Fruit fly (Drosophila melanogaster) whole organism, adult: ENCODE data around the gene Dab.
A peak's percentile ranks its signal among the peaks of the same experiment; 100 is the strongest.

Experiments
- CG11617 ChIP-seq: fragments of 200-800 bp; sonication (Bioruptor generic); optimal IDR thresholded peaks from 2 replicates; lab custom pipeline; 2017; ENCODE audit warnings: mild to moderate bottlenecking, missing biosample characterization, missing genetic modification reagents, missing genetic modification characterization
- CG12768 ChIP-seq: fragments of 200-800 bp; sonication (Bioruptor generic); optimal IDR thresholded peaks from 2 replicates; lab custom pipeline; 2017; ENCODE audit warnings: missing biosample characterization, missing genetic modification characterization, mild to moderate bottlenecking, moderate library complexity, missing genetic modification reagents
- CG14711 ChIP-seq: fragments of 200-800 bp; sonication (Bioruptor generic); optimal IDR thresholded peaks from 2 replicates; lab custom pipeline; 2018; ENCODE audit warnings: missing biosample characterization, mild to moderate bottlenecking, missing genetic modification characterization, moderate library complexity
- CG1620 ChIP-seq: fragments of 200-800 bp; sonication (Bioruptor generic); optimal IDR thresholded peaks from 2 replicates; lab custom pipeline; 2016; ENCODE audit warnings: missing biosample characterization, missing genetic modification characterization
- CG33017 ChIP-seq: fragments of 200-800 bp; sonication (Bioruptor generic); optimal IDR thresholded peaks from 2 replicates; lab custom pipeline; 2018; ENCODE audit warnings: missing biosample characterization, mild to moderate bottlenecking, missing genetic modification characterization, moderate library complexity
- CG5204 ChIP-seq: fragments of 200-800 bp; sonication (Bioruptor generic); optimal IDR thresholded peaks from 2 replicates; lab custom pipeline; 2016; ENCODE audit warnings: missing biosample characterization, missing genetic modification characterization
- CG7045 ChIP-seq: fragments of 200-800 bp; sonication (Bioruptor generic); optimal IDR thresholded peaks from 2 replicates; lab custom pipeline; 2017; ENCODE audit warnings: missing biosample characterization, mild to moderate bottlenecking, missing genetic modification characterization
- CG7101 ChIP-seq: fragments of 200-800 bp; sonication (Bioruptor generic); optimal IDR thresholded peaks from 2 replicates; lab custom pipeline; 2018; ENCODE audit warnings: missing biosample characterization, mild to moderate bottlenecking, missing genetic modification characterization, moderate library complexity
- Clk ChIP-seq: fragments of 200-800 bp; sonication (Bioruptor generic); optimal IDR thresholded peaks from 2 replicates; lab custom pipeline; 2017; ENCODE audit warnings: missing biosample characterization, missing genetic modification characterization
- Crg-1 ChIP-seq: fragments of 200-800 bp; sonication (Bioruptor generic); optimal IDR thresholded peaks from 2 replicates; lab custom pipeline; 2016; ENCODE audit warnings: missing biosample characterization, missing genetic modification characterization
- Hr96 ChIP-seq: fragments of 200-800 bp; sonication (Bioruptor generic); optimal IDR thresholded peaks from 2 replicates; lab custom pipeline; 2016; ENCODE audit warnings: missing biosample characterization, missing genetic modification characterization
- Mnt ChIP-seq: fragments of 200-800 bp; sonication (Bioruptor generic); optimal IDR thresholded peaks from 2 replicates; lab custom pipeline; 2016; ENCODE audit warnings: missing biosample characterization, mild to moderate bottlenecking, missing genetic modification characterization
- bab1 ChIP-seq: fragments of 200-800 bp; sonication (Bioruptor generic); optimal IDR thresholded peaks from 3 replicates; lab custom pipeline; 2019; ENCODE audit warnings: missing biosample characterization, mild to moderate bottlenecking, missing genetic modification characterization, moderate library complexity
- cic ChIP-seq: fragments of 200-800 bp; sonication (Bioruptor generic); optimal IDR thresholded peaks from 2 replicates; lab custom pipeline; 2017; ENCODE audit warnings: missing biosample characterization, mild to moderate bottlenecking, missing genetic modification characterization, moderate library complexity
- cnc ChIP-seq, 2 experiments: fragments of >200 bp; optimal IDR thresholded peaks; 2 replicates each; lab custom pipeline; 2017
- kay ChIP-seq: fragments of 200-800 bp; sonication (Bioruptor generic); peaks from one replicate; lab custom pipeline; 2016; ENCODE audit warnings: missing biosample characterization, missing genetic modification characterization, borderline replicate concordance
- ovo ChIP-seq: fragments of 200-800 bp; sonication (Bioruptor generic); optimal IDR thresholded peaks from 2 replicates; lab custom pipeline; 2016; ENCODE audit warnings: missing biosample characterization, missing genetic modification characterization
- pad ChIP-seq: fragments of 200-800 bp; sonication (Bioruptor generic); optimal IDR thresholded peaks from 3 replicates; lab custom pipeline; 2017; ENCODE audit warnings: missing biosample characterization, missing genetic modification characterization, mild to moderate bottlenecking, moderate library complexity, missing genetic modification reagents
- tj ChIP-seq: fragments of 200-800 bp; sonication (Bioruptor generic); optimal IDR thresholded peaks from 3 replicates; lab custom pipeline; 2017; ENCODE audit warnings: missing biosample characterization, mild to moderate bottlenecking, missing genetic modification characterization, moderate library complexity
- toe ChIP-seq: fragments of 200-800 bp; sonication (Bioruptor generic); optimal IDR thresholded peaks from 2 replicates; lab custom pipeline; 2016; ENCODE audit warnings: missing biosample characterization, missing genetic modification characterization

Dab gene

dm6 chr3L:16670882-16671675 is 40.8 kb upstream of the Dab start:
- TF ChIP-seq CG33017 (tag; lab: Kevin White, UChicago) (no peak), CG12768 (GFP tag; lab: Kevin White, UChicago) (no peak), toe (no peak), cnc (optimal IDR thresholded peaks at IDR 0.05; lab: Kevin White, UChicago) (no peak), CG11617 (no peak), ovo (no peak), pad (GFP tag; lab: Kevin White, UChicago) (no peak), CG5204 (GFP tag; lab: Kevin White, UChicago) (no peak), CG1620 (GFP tag; lab: Kevin White, UChicago) (no peak), kay (GFP tag; lab: Kevin White, UChicago) (no peak), Crg-1 (GFP tag; lab: Kevin White, UChicago) (no peak), Mnt (GFP tag; lab: Kevin White, UChicago) (no peak)

- TF ChIP-seq CG1620 (GFP tag; lab: Kevin White, UChicago) (no peak), kay (GFP tag; lab: Kevin White, UChicago) (peak; percentile 10)
These were observed 38.4 kb upstream of the Dab start, which contains the start of the genes zetaCOP and CG13032 for dm6 chr3L:16673367-16674014. zetaCOP (minus strand) TSS chr3L:16673555. CG13032 (plus strand) TSS chr3L:16673964.

- TF ChIP-seq CG5204 (GFP tag; lab: Kevin White, UChicago) (no peak), ovo (no peak), tj (GFP tag; lab: Kevin White, UChicago) (no peak), CG7045 (no peak), cnc (optimal IDR thresholded peaks at IDR 0.05; lab: Kevin White, UChicago) (no peak), CG33017 (tag; lab: Kevin White, UChicago) (no peak), Crg-1 (GFP tag; lab: Kevin White, UChicago) (no peak), CG12768 (GFP tag; lab: Kevin White, UChicago) (no peak), CG14711 (no peak), Clk (GFP tag; lab: Kevin White, UChicago) (no peak), kay (GFP tag; lab: Kevin White, UChicago) (no peak), CG1620 (GFP tag; lab: Kevin White, UChicago) (no peak)
These were observed 32.3 kb upstream of the Dab start for dm6 chr3L:16679492-16680120.

dm6 chr3L:16682371-16682770 is 29.6 kb upstream of the Dab start:
- TF ChIP-seq pad (GFP tag; lab: Kevin White, UChicago): peak; percentile 62
- peak; percentile 24 for TF ChIP-seq tj (GFP tag; lab: Kevin White, UChicago)
- no peak for TF ChIP-seq Hr96 (GFP tag; lab: Kevin White, UChicago)
- TF ChIP-seq toe: no peak
- peak; percentile 82 for TF ChIP-seq cic (GFP tag; lab: Kevin White, UChicago)
- TF ChIP-seq Mnt (GFP tag; lab: Kevin White, UChicago): no peak
- no peak for TF ChIP-seq Clk (GFP tag; lab: Kevin White, UChicago)
- peak; percentile 15 for TF ChIP-seq CG11617
- TF ChIP-seq CG14711: peak; percentile 53
- no peak for TF ChIP-seq cnc (optimal IDR thresholded peaks at IDR 0.05; lab: Kevin White, UChicago)
- peak; percentile 48 for TF ChIP-seq CG12768 (GFP tag; lab: Kevin White, UChicago)
- TF ChIP-seq ovo: peak; percentile 22
- TF ChIP-seq bab1 (GFP tag; lab: Kevin White, UChicago): no peak
- TF ChIP-seq CG7101 (tag; lab: Kevin White, UChicago): peak; percentile 60
- TF ChIP-seq CG7045: peak; percentile 29
- TF ChIP-seq CG33017 (tag; lab: Kevin White, UChicago): peak; percentile 73
- no peak for TF ChIP-seq CG5204 (GFP tag; lab: Kevin White, UChicago)
- TF ChIP-seq kay (GFP tag; lab: Kevin White, UChicago): no peak
- TF ChIP-seq CG1620 (GFP tag; lab: Kevin White, UChicago): no peak
- TF ChIP-seq Crg-1 (GFP tag; lab: Kevin White, UChicago): no peak

dm6 chr3L:16683007-16683406 is 28.9 kb upstream of the Dab start:
- TF ChIP-seq CG12768 (GFP tag; lab: Kevin White, UChicago) (no peak), cnc (optimal IDR thresholded peaks at IDR 0.05; lab: Kevin White, UChicago) (no peak), pad (GFP tag; lab: Kevin White, UChicago) (no peak)

- TF ChIP-seq CG14711: no peak
- peak; percentile 15 for TF ChIP-seq kay (GFP tag; lab: Kevin White, UChicago)
- no peak for TF ChIP-seq Hr96 (GFP tag; lab: Kevin White, UChicago)
These were observed 22.4 kb upstream of the Dab start for dm6 chr3L:16689491-16689890.
